Worm (Caenorhabditis elegans): Measurements from ENCODE around the gene F13A7.1.

DNA sequence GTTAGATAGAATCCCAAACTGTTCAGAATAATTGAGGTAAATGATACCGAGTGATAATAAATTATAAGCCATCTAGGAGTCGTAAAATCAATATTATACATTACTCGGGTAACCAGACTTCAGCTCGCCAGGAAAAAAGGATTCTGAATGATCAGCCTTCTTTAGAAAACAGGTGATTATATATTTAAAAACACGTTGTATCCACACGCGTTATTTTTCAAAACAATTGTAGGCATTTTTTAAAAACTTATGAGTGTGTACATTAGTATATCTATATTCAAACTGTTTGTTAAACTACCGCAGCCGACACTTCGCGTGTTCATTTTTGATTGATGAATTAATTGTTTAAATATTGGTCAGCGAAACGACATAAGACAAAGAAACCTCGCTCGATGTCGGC lies 10.5 kb upstream of the F13A7.1 start, which contains the start of gene sri-65:
- TF ChIP-seq nfya-1 (tag; optimal IDR thresholded peaks at IDR 0.05): no peak
- TF ChIP-seq ceh-9 (tag; optimal IDR thresholded peaks at IDR 0.05): no peak
- TF ChIP-seq pha-4 (tag; optimal IDR thresholded peaks at IDR 0.05): no peak
- TF ChIP-seq ttx-3 (tag; optimal IDR thresholded peaks at IDR 0.05): no peak
- no peak for TF ChIP-seq hlh-6 (tag; optimal IDR thresholded peaks at IDR 0.05)
- TF ChIP-seq fkh-10 (GFP tag; optimal IDR thresholded peaks at IDR 0.05): no peak
